Worm (Caenorhabditis elegans) whole organism, mixed stage, embryonic: ENCODE data around the gene sma-3.
A peak's percentile ranks its signal among the peaks of the same experiment; 100 is the strongest.

Experiments
- M03D4.4 ChIP-seq: sonication (generic microtip); optimal IDR thresholded peaks from 2 replicates; lab custom pipeline; 2017; ENCODE audit warnings: mild to moderate bottlenecking, missing genetic modification characterization, missing compliant biosample characterization
- bed-3 ChIP-seq: fragments of 200-800 bp; sonication (Bioruptor generic); optimal IDR thresholded peaks from 3 replicates; lab custom pipeline; 2018; ENCODE audit warnings: mild to moderate bottlenecking, missing genetic modification characterization, moderate library complexity, missing compliant biosample characterization
- blmp-1 ChIP-seq: fragments of 150-350 bp; optimal IDR thresholded peaks from 2 replicates; lab custom pipeline; 2014; ENCODE audit warnings: missing biosample characterization, missing genetic modification characterization
- ceh-39 ChIP-seq: fragments of 150-350 bp; optimal IDR thresholded peaks from 2 replicates; lab custom pipeline; 2014; ENCODE audit warnings: missing biosample characterization, missing genetic modification characterization
- ceh-43 ChIP-seq: fragments of 200-800 bp; sonication (Bioruptor generic); optimal IDR thresholded peaks from 2 replicates; lab custom pipeline; 2018; ENCODE audit warnings: mild to moderate bottlenecking, missing genetic modification characterization, moderate library complexity, missing compliant biosample characterization
- ceh-83 ChIP-seq: fragments of 200-800 bp; sonication (Bioruptor generic); optimal IDR thresholded peaks from 2 replicates; lab custom pipeline; 2018; ENCODE audit warnings: mild to moderate bottlenecking, missing genetic modification characterization, missing compliant biosample characterization
- ces-1 ChIP-seq: fragments of 150-350 bp; optimal IDR thresholded peaks from 2 replicates; lab custom pipeline; 2014; ENCODE audit warnings: missing biosample characterization, missing genetic modification reagents, missing genetic modification characterization
- cnd-1 ChIP-seq: fragments of 200-800 bp; sonication (Bioruptor generic); optimal IDR thresholded peaks from 2 replicates; lab custom pipeline; 2018; ENCODE audit warnings: mild to moderate bottlenecking, missing genetic modification characterization, missing compliant biosample characterization
- elt-1 ChIP-seq: sonication (generic microtip); optimal IDR thresholded peaks from 2 replicates; lab custom pipeline; 2017; ENCODE audit warnings: missing genetic modification characterization, mild to moderate bottlenecking, missing compliant biosample characterization, antibody characterized with exemption, moderate library complexity, borderline replicate concordance; ENCODE audit not compliant: insufficient read depth
- elt-3 ChIP-seq: fragments of 150-350 bp; optimal IDR thresholded peaks from 2 replicates; lab custom pipeline; 2014; ENCODE audit warnings: missing biosample characterization, missing genetic modification characterization
- flh-1 ChIP-seq: fragments of 200-800 bp; sonication (Bioruptor generic); optimal IDR thresholded peaks from 2 replicates; lab custom pipeline; 2018; ENCODE audit warnings: mild to moderate bottlenecking, missing genetic modification characterization, moderate library complexity, missing compliant biosample characterization
- ham-2 ChIP-seq: fragments of 200-800 bp; sonication (Bioruptor generic); optimal IDR thresholded peaks from 2 replicates; lab custom pipeline; 2018; ENCODE audit warnings: mild to moderate bottlenecking, missing genetic modification characterization, missing compliant biosample characterization
- hlh-1 ChIP-seq: fragments of 150-350 bp; optimal IDR thresholded peaks from 2 replicates; lab custom pipeline; 2014; ENCODE audit warnings: missing biosample characterization, missing genetic modification reagents, missing genetic modification characterization
- lin-32 ChIP-seq: fragments of 200-800 bp; sonication (Bioruptor generic); optimal IDR thresholded peaks from 2 replicates; lab custom pipeline; 2018; ENCODE audit warnings: mild to moderate bottlenecking, missing genetic modification characterization, missing compliant biosample characterization
- lsy-2 ChIP-seq: fragments of 150-350 bp; optimal IDR thresholded peaks from 2 replicates; lab custom pipeline; 2014; ENCODE audit warnings: missing biosample characterization, missing genetic modification characterization
- mab-5 ChIP-seq: fragments of 150-350 bp; optimal IDR thresholded peaks from 2 replicates; lab custom pipeline; 2014; ENCODE audit warnings: missing biosample characterization, missing genetic modification characterization
- mep-1 ChIP-seq: fragments of 150-350 bp; optimal IDR thresholded peaks from 2 replicates; lab custom pipeline; 2017; ENCODE audit warnings: missing biosample characterization, missing genetic modification reagents, missing genetic modification characterization, inconsistent platforms
- mls-2 ChIP-seq: sonication (generic microtip); optimal IDR thresholded peaks from 2 replicates; lab custom pipeline; 2016; ENCODE audit warnings: mild to moderate bottlenecking, missing genetic modification characterization, moderate library complexity, missing compliant biosample characterization
- nhr-2 ChIP-seq: fragments of 150-350 bp; optimal IDR thresholded peaks from 2 replicates; lab custom pipeline; 2014; ENCODE audit warnings: missing biosample characterization, missing genetic modification characterization
- nhr-237 ChIP-seq: fragments of 150-350 bp; optimal IDR thresholded peaks from 2 replicates; lab custom pipeline; 2014; ENCODE audit warnings: missing biosample characterization, missing genetic modification characterization
- nhr-28 ChIP-seq: fragments of 150-350 bp; optimal IDR thresholded peaks from 2 replicates; lab custom pipeline; 2014; ENCODE audit warnings: missing biosample characterization, missing genetic modification characterization
- nhr-76 ChIP-seq: sonication (generic microtip); optimal IDR thresholded peaks from 2 replicates; lab custom pipeline; 2017; ENCODE audit warnings: missing biosample characterization, missing genetic modification characterization
- pha-4 ChIP-seq: fragments of 150-350 bp; optimal IDR thresholded peaks from 2 replicates; lab custom pipeline; 2018; ENCODE audit warnings: missing biosample characterization, missing genetic modification reagents, missing genetic modification characterization
- sem-2 ChIP-seq: fragments of 200-800 bp; sonication (Bioruptor generic); optimal IDR thresholded peaks from 2 replicates; lab custom pipeline; 2018; ENCODE audit warnings: mild to moderate bottlenecking, missing genetic modification characterization, missing compliant biosample characterization
- snpc-4 ChIP-seq: fragments of 150-350 bp; optimal IDR thresholded peaks from 2 replicates; lab custom pipeline; 2014; ENCODE audit warnings: missing biosample characterization, missing genetic modification characterization
- sptf-1 ChIP-seq: sonication (generic microtip); optimal IDR thresholded peaks from 2 replicates; lab custom pipeline; 2017; ENCODE audit warnings: mild to moderate bottlenecking, missing genetic modification characterization, moderate library complexity, missing compliant biosample characterization
- unc-120 ChIP-seq: sonication (generic microtip); optimal IDR thresholded peaks from 2 replicates; lab custom pipeline; 2017; ENCODE audit warnings: missing genetic modification characterization, missing compliant biosample characterization; ENCODE audit not compliant: poor library complexity, severe bottlenecking
- unc-39 ChIP-seq: fragments of 150-350 bp; optimal IDR thresholded peaks from 2 replicates; lab custom pipeline; 2014; ENCODE audit warnings: missing biosample characterization, missing genetic modification characterization
- unc-62 ChIP-seq: fragments of 150-350 bp; optimal IDR thresholded peaks from 2 replicates; lab custom pipeline; 2014; ENCODE audit warnings: missing biosample characterization, missing genetic modification reagents, missing genetic modification characterization
- zip-8 ChIP-seq: fragments of 150-350 bp; optimal IDR thresholded peaks from 2 replicates; lab custom pipeline; 2014; ENCODE audit warnings: missing biosample characterization, missing genetic modification characterization
- ztf-11 ChIP-seq: fragments of 150-350 bp; optimal IDR thresholded peaks from 2 replicates; lab custom pipeline; 2014; ENCODE audit warnings: missing biosample characterization, missing genetic modification characterization

Gene sma-3

DNA sequence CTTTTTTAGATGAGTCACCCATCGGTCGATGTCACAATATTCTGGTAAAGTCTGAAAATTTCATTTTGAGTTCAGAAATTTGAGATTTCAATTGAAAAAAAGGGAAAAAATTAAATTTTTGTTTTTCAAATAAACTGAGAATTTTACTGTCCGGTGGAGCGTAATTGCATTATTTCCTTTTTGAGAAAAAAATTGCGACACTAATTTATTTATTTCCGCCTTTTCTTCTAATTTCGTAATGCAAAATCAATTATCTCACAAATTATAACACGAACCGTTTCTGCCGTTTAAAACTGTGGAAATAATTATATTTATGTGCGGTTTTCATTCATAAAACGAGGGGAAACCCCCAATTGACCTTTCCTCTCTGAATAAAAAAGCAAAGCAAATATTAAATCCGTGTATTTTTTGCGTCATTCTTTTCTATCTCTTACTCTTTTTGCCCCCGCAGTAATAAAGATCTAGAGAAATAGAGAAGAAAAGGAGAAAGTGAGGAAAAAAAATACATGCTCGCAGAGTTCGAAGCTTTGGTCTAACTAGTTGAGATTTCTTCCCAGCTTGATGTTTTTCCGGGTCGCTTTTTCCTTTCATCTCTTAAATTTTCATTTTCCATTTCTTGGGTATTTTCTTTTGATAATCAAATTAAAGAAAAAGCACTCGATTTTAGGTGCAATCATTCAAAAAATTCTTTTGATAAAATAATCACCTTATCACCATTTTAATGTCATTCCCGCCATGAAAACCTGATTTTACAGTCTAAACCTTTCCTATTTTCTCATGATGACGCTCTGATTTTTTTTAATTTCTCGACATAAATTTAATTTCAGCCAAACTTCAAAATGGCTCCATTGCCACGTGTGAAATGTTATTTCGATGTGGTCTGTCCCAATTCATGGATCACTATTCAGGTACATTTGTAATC is 39.5 kb upstream of the sma-3 start, which contains the start of the genes brc-2 and T07E3.3:
brc-2 (minus strand) TSS at position 51 of the 922 bp plus-strand sequence.
T07E3.3 (plus strand) TSS at position 822 of the 922 bp plus-strand sequence.
- TF ChIP-seq nhr-237 (tag; lab: Kevin White, UChicago) (no peak), ces-1 (GFP tag; lab: Kevin White, UChicago) (peak; percentile 86), mls-2 (tag; lab: Kevin White, UChicago) (no peak), ceh-43 (GFP tag; lab: Kevin White, UChicago) (peak; percentile 41), mab-5 (tag; lab: Kevin White, UChicago) (no peak), ceh-83 (GFP tag; lab: Kevin White, UChicago) (no peak), zip-8 (tag; lab: Kevin White, UChicago) (no peak), pha-4 (no peak)
- TF ChIP-seq, all 35 proteins: peak for 2

ce11 chrIII:6900609-6901008 is 36.8 kb upstream of the sma-3 start:
- TF ChIP-seq zip-8 (tag; lab: Kevin White, UChicago) (no peak), elt-3 (no peak), M03D4.4 (tag; lab: Kevin White, UChicago) (no peak), elt-1 (no peak), hlh-1 (tag; lab: Kevin White, UChicago) (no peak), nhr-2 (no peak), flh-1 (GFP tag; lab: Kevin White, UChicago) (no peak), ham-2 (GFP tag; lab: Kevin White, UChicago) (no peak), bed-3 (GFP tag; lab: Kevin White, UChicago) (no peak), nhr-28 (tag; lab: Kevin White, UChicago) (no peak), sptf-1 (tag; lab: Kevin White, UChicago) (no peak), unc-120 (no peak), cnd-1 (no peak), lin-32 (GFP tag; lab: Kevin White, UChicago) (no peak), lsy-2 (tag; lab: Kevin White, UChicago) (no peak)
- TF ChIP-seq, all 35 proteins: peak for 0

ce11 chrIII:6898518-6898917 is 34.8 kb upstream of the sma-3 start:
- no peak for TF ChIP-seq bed-3 (GFP tag; lab: Kevin White, UChicago)
- TF ChIP-seq unc-120: peak; percentile 60
- no peak for TF ChIP-seq unc-39 (tag; lab: Kevin White, UChicago)
- TF ChIP-seq hlh-1 (tag; lab: Kevin White, UChicago): peak; percentile 28
- TF ChIP-seq, all 35 proteins: peak for 2

DNA sequence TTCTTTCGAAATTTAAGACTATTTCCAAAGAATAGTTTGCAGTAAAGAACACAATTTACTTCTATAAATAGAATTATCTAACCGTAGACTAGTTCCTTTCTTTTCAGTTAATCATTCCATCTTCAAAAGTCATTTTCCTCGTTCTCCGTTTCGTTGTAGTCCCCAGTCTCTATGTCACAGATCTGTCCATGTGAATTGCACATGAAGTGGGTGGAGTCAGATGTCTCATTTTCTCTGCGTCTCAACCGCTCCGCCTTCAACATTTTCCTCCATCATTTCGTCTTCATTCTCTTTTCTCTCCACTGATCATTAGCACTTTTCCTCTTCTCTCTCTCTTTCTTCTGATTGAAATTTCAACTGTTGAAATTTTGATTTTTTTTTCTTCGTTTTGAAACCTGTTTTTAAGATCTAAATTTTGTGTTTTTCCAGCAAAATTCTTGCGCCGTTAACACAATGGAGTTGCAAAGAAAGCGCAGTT is 33.9 kb upstream of the sma-3 start, which contains the start of gene T07E3.4:
T07E3.4 (plus strand) TSS at position 428 of the 478 bp plus-strand sequence.
- TF ChIP-seq bed-3 (GFP tag; lab: Kevin White, UChicago): no peak
- no peak for TF ChIP-seq mep-1 (tag; lab: Kevin White, UChicago)
- no peak for TF ChIP-seq nhr-76 (tag; lab: Kevin White, UChicago)
- TF ChIP-seq blmp-1 (tag; lab: Kevin White, UChicago): no peak
- TF ChIP-seq sem-2: no peak
- no peak for TF ChIP-seq ztf-11 (tag; lab: Kevin White, UChicago)
- TF ChIP-seq ceh-83 (GFP tag; lab: Kevin White, UChicago): no peak
- no peak for TF ChIP-seq flh-1 (GFP tag; lab: Kevin White, UChicago)
- TF ChIP-seq ceh-39: no peak
- no peak for TF ChIP-seq snpc-4 (tag; lab: Kevin White, UChicago)
- TF ChIP-seq unc-62 (GFP tag; lab: Kevin White, UChicago): peak; percentile 73
- peak; percentile 61 for TF ChIP-seq ces-1 (GFP tag; lab: Kevin White, UChicago)
- TF ChIP-seq nhr-28 (tag; lab: Kevin White, UChicago): no peak
- TF ChIP-seq cnd-1: no peak
- TF ChIP-seq sptf-1 (tag; lab: Kevin White, UChicago): no peak
- TF ChIP-seq pha-4: no peak
- TF ChIP-seq nhr-2: no peak
- no peak for TF ChIP-seq mls-2 (tag; lab: Kevin White, UChicago)
- TF ChIP-seq zip-8 (tag; lab: Kevin White, UChicago): no peak
- TF ChIP-seq ham-2 (GFP tag; lab: Kevin White, UChicago): no peak
- TF ChIP-seq hlh-1 (tag; lab: Kevin White, UChicago): peak; percentile 18
- no peak for TF ChIP-seq elt-3
